Worm (Caenorhabditis elegans) whole organism, midembryonic: Measurements from ENCODE around the gene frm-10.

Source experiments
- med-1 ChIP-seq: sonication (generic microtip); optimal IDR thresholded peaks from 2 replicates; lab custom pipeline; 2017; ENCODE audit warnings: missing genetic modification characterization, mild to moderate bottlenecking, missing compliant biosample characterization, antibody characterized with exemption, missing genetic modification reagents; ENCODE audit not compliant: insufficient read depth
- tab-1 ChIP-seq: fragments of 200-800 bp; sonication (Bioruptor generic); IDR thresholded peaks from 2 replicates; pipeline ENCODE4 v1.3.6; 2022; ENCODE audit warnings: missing genetic modification characterization, missing compliant biosample characterization

DNA sequence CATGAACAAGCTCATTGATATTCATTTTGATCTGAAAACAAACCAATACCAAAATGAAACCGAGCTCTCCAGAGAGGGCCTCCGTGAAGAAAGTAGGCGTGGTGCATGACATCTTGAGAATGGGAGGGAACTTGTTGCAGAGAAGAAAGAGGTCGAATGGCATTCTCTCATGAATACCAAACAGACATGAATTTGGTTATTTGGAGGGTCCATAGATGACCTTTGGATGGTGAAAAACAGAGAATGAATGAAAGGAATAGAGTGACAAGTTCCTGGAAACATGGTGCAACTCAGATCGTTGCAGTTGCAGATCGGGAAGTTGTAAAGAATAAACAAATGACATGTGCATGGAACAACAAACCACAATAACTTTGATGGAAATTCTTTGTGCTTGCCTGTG lies 13.3 kb downstream of the frm-10 start, which contains the start of gene T10G3.8:
- TF ChIP-seq med-1 (GFP tag; lab: Kevin White, UChicago) (no peak), tab-1 (GFP tag; lab: Robert Waterston, UW) (no peak)
